Fruit fly (Drosophila melanogaster) whole organism, pupa: ENCODE results near the gene p23.

Source experiments
- CG8159 ChIP-seq: fragments of 200-800 bp; sonication (Bioruptor generic); optimal IDR thresholded peaks from 3 replicates; lab custom pipeline; 2018; ENCODE audit warnings: missing biosample characterization, mild to moderate bottlenecking, missing genetic modification characterization, moderate library complexity
- Pif1A ChIP-seq: fragments of 200-800 bp; sonication (Bioruptor generic); optimal IDR thresholded peaks from 3 replicates; lab custom pipeline; 2016; ENCODE audit warnings: missing biosample characterization, missing genetic modification characterization
- gl ChIP-seq: fragments of 200-800 bp; sonication (Bioruptor generic); optimal IDR thresholded peaks from 2 replicates; lab custom pipeline; 2018; ENCODE audit warnings: missing biosample characterization, mild to moderate bottlenecking, missing genetic modification characterization

- TF ChIP-seq Pif1A (GFP tag; lab: Kevin White, UChicago) = no peak
- no peak for TF ChIP-seq gl (tag; lab: Kevin White, UChicago)
- TF ChIP-seq CG8159 (tag; lab: Kevin White, UChicago) = no peak
Observed at dm6 chr3R:9637361-9637760, 40.4 kb upstream of the p23 start, which contains the start of gene Scm.
